Worm (Caenorhabditis elegans) whole organism, midembryonic: Measurements from ENCODE around the gene Y110A2AL.1.
"Not testable (repeated sequence)": the region's sequence is repeated elsewhere in the genome, so short reads cannot be mapped to it uniquely, and the experiment has no call there.

Source experiments
- T22C8.4 ChIP-seq: fragments of 200-800 bp; sonication (Bioruptor generic); IDR thresholded peaks from 2 replicates; pipeline ENCODE4 v1.3.6; 2022; ENCODE audit warnings: missing genetic modification characterization, missing compliant biosample characterization
- cog-1 ChIP-seq: sonication (generic microtip); optimal IDR thresholded peaks from 2 replicates; lab custom pipeline; 2016; ENCODE audit warnings: missing genetic modification characterization, missing compliant biosample characterization
- flt-1 ChIP-seq: fragments of 200-800 bp; sonication (Bioruptor generic); IDR thresholded peaks from 2 replicates; pipeline ENCODE4 v1.3.6; 2022; ENCODE audit warnings: missing genetic modification characterization, missing compliant biosample characterization
- klf-2 ChIP-seq: fragments of 200-800 bp; sonication (Bioruptor generic); conservative IDR thresholded peaks from 2 replicates; pipeline ENCODE4 v1.3.6; 2022; ENCODE audit warnings: missing genetic modification reagents, missing genetic modification characterization, missing compliant biosample characterization
- med-1 ChIP-seq: sonication (generic microtip); optimal IDR thresholded peaks from 2 replicates; lab custom pipeline; 2017; ENCODE audit warnings: missing genetic modification characterization, mild to moderate bottlenecking, missing compliant biosample characterization, antibody characterized with exemption, missing genetic modification reagents; ENCODE audit not compliant: insufficient read depth
- ref-1 ChIP-seq: fragments of 200-800 bp; sonication (Bioruptor generic); conservative IDR thresholded peaks from 2 replicates; pipeline ENCODE4 v1.3.6; 2022; ENCODE audit warnings: missing genetic modification reagents, missing genetic modification characterization, missing compliant biosample characterization
- tab-1 ChIP-seq: fragments of 200-800 bp; sonication (Bioruptor generic); IDR thresholded peaks from 2 replicates; pipeline ENCODE4 v1.3.6; 2022; ENCODE audit warnings: missing genetic modification characterization, missing compliant biosample characterization
- ztf-23 ChIP-seq: fragments of 200-800 bp; sonication (Bioruptor generic); IDR thresholded peaks from 2 replicates; pipeline ENCODE4 v1.3.6; 2022; ENCODE audit warnings: missing genetic modification reagents, missing genetic modification characterization, missing compliant biosample characterization
- ztf-29 ChIP-seq: fragments of 200-800 bp; sonication (Bioruptor generic); IDR thresholded peaks from 2 replicates; pipeline ENCODE4 v1.3.6; 2022; ENCODE audit warnings: missing genetic modification reagents, missing genetic modification characterization, missing compliant biosample characterization

Y110A2AL.1 gene

DNA sequence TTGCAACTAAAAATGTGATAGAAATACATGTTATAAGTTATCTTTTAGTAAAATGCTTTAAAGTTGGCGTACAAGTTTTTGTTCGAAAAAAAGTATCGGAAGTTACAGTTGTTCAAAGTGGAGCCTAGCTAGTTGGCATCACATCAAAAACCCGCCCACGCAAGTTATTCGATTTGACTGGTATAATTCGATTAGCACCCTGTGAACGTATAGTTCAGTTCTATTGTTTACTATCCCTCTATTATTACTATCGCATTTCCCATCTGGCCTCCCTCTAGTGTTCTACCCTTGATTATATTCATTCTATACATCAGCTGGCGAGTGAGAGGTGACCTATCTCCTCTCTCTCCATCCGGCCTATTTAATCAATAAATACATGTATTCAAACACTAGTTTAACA is 35.9 kb upstream of the Y110A2AL.1 start, which contains the start of gene Y110A2AL.4:
Gene Y110A2AL.4 (plus strand): TSS at position 301 of the 400 bp plus-strand sequence.
- not testable (repeated sequence) for TF ChIP-seq ref-1 (GFP tag; lab: Robert Waterston, UW); ztf-23 (GFP tag; lab: Robert Waterston, UW); T22C8.4

DNA sequence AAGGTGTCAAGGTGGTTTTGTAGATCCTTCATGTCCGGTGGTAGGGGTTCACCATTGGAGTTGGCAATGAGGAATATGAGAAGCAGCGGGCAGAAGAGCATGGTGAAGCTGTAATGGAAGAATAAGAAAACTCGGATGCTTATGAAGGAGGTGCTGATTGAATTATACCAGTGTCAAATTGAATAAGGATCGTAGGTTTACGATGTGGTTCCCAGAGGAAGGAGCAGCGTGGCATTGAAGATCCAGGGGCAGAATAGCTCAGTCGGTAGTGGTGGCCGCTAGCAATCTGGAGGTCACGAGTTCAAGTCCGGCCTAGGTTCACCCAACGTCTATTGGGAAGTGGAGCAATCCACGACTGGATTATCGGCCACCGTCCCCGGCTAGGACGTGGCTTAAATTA is 33.4 kb upstream of the Y110A2AL.1 start, which contains the start of gene Y110A2AL.6:
Gene Y110A2AL.6 (minus strand): TSS at position 101 of the 400 bp plus-strand sequence.
- TF ChIP-seq flt-1 (GFP tag; lab: Robert Waterston, UW), result no peak
- no peak for TF ChIP-seq tab-1
- no peak for TF ChIP-seq T22C8.4

- no peak for TF ChIP-seq ztf-23 (GFP tag; lab: Robert Waterston, UW)
- TF ChIP-seq klf-2 (GFP tag; lab: Robert Waterston, UW), result no peak
- TF ChIP-seq flt-1 (GFP tag; lab: Robert Waterston, UW), result no peak
- TF ChIP-seq tab-1, result no peak
- TF ChIP-seq ref-1 (GFP tag; lab: Robert Waterston, UW), result no peak
- no peak for TF ChIP-seq T22C8.4
- TF ChIP-seq ztf-29, result no peak
- TF ChIP-seq med-1, result no peak
- no peak for TF ChIP-seq cog-1 (tag; lab: Kevin White, UChicago)
Observed at ce11 chrII:2843088-2843487, 31.8 kb upstream of the Y110A2AL.1 start, which contains the start of gene Y110A2AL.7. Y110A2AL.7 (minus strand) TSS chrII:2843188.

DNA sequence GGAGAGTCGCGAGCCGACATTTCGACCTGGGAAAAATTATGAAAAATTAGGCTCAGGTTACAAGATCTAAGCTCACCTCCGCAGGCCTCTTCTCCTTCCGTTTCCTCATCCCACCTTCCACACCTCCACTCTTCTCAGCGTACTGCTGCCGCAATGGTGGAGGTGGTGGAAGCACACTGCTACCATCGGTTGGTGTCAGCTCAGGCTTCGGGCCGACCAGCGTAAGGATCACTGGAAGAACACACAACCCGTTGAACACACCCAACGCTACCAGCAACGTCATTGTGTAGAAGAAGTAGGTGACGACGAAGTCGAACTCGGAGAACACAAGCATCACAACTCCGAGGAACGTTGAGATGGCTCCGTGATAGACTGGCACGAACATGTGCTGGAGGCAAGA is 29.2 kb upstream of the Y110A2AL.1 start:
- TF ChIP-seq klf-2 (GFP tag; lab: Robert Waterston, UW), result no peak
- no peak for TF ChIP-seq ref-1 (GFP tag; lab: Robert Waterston, UW)
- TF ChIP-seq cog-1 (tag; lab: Kevin White, UChicago), result no peak
- 0 out of 2 replicates have a peak, but pooled peaks have one; percentile 13 for TF ChIP-seq tab-1

DNA sequence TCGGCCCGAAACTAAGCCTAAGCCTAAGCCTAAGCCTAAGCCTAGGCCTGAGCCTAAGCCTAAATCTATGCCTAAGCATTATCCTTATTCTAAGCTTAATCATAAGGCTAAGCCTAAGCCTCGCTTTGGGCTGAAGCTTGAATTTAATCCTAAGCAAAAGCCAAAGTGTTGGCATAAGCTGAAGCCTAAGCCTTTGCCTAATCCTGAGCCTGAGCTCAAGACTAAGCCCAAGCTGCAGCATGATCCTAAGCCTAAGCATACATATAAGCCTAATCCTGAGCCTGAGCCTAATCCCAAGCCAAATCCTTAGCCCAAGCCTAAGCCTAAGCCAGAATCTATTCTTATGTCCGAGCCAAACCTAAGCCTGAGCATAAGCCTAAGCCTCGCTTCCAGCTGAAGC is 28.3 kb upstream of the Y110A2AL.1 start:
- TF ChIP-seq ref-1 (GFP tag; lab: Robert Waterston, UW) (no peak), cog-1 (tag; lab: Kevin White, UChicago) (no peak), flt-1 (GFP tag; lab: Robert Waterston, UW) (no peak), ztf-23 (GFP tag; lab: Robert Waterston, UW) (no peak), ztf-29 (no peak), klf-2 (GFP tag; lab: Robert Waterston, UW) (no peak), tab-1 (no peak), med-1 (no peak), T22C8.4 (no peak)

ce11 chrII:2852493-2852892 is 22.4 kb upstream of the Y110A2AL.1 start, which contains the start of gene ptc-3:
ptc-3 (minus strand) TSS chrII:2852593.
- TF ChIP-seq ref-1 (GFP tag; lab: Robert Waterston, UW) (no peak), ztf-23 (GFP tag; lab: Robert Waterston, UW) (no peak), T22C8.4 (no peak), tab-1 (no peak), flt-1 (GFP tag; lab: Robert Waterston, UW) (no peak), ztf-29 (no peak), cog-1 (tag; lab: Kevin White, UChicago) (no peak), klf-2 (GFP tag; lab: Robert Waterston, UW) (no peak), med-1 (no peak)

ce11 chrII:2853767-2854166 is 21.1 kb upstream of the Y110A2AL.1 start:
- TF ChIP-seq cog-1 (tag; lab: Kevin White, UChicago) (no peak), ref-1 (GFP tag; lab: Robert Waterston, UW) (no peak), ztf-23 (GFP tag; lab: Robert Waterston, UW) (no peak), klf-2 (GFP tag; lab: Robert Waterston, UW) (no peak), ztf-29 (no peak), tab-1 (no peak), med-1 (no peak), T22C8.4 (no peak), flt-1 (GFP tag; lab: Robert Waterston, UW) (no peak)

ce11 chrII:2854794-2855193 is 20.1 kb upstream of the Y110A2AL.1 start:
- TF ChIP-seq ztf-29 (peak; percentile 34; the same call in 1 of the 2 replicates), T22C8.4 (no peak), klf-2 (GFP tag; lab: Robert Waterston, UW) (no peak)

- no peak for TF ChIP-seq flt-1 (GFP tag; lab: Robert Waterston, UW)
- no peak for TF ChIP-seq ztf-29
- no peak for TF ChIP-seq cog-1 (tag; lab: Kevin White, UChicago)
- no peak for TF ChIP-seq T22C8.4
- TF ChIP-seq ztf-23 (GFP tag; lab: Robert Waterston, UW), result no peak
- no peak for TF ChIP-seq ref-1 (GFP tag; lab: Robert Waterston, UW)
- TF ChIP-seq klf-2 (GFP tag; lab: Robert Waterston, UW), result no peak
- TF ChIP-seq tab-1, result no peak
- no peak for TF ChIP-seq med-1
Observed at ce11 chrII:2856114-2856513, 18.8 kb upstream of the Y110A2AL.1 start.

- no peak for TF ChIP-seq cog-1 (tag; lab: Kevin White, UChicago)
- TF ChIP-seq tab-1, result no peak
- no peak for TF ChIP-seq T22C8.4
- no peak for TF ChIP-seq ztf-29
- no peak for TF ChIP-seq med-1
Observed at ce11 chrII:2857559-2857958, 17.3 kb upstream of the Y110A2AL.1 start.

- TF ChIP-seq klf-2 (GFP tag; lab: Robert Waterston, UW) (no peak), ztf-23 (GFP tag; lab: Robert Waterston, UW) (no peak), ztf-29 (no peak), cog-1 (tag; lab: Kevin White, UChicago) (no peak)
Observed at ce11 chrII:2858851-2859250, 16.1 kb upstream of the Y110A2AL.1 start.
